Worm (Caenorhabditis elegans) whole organism, L2 larva: ENCODE data around the gene F10D7.3.

Experiments
- C34F6.9 ChIP-seq: fragments of 150-350 bp; optimal IDR thresholded peaks from 2 replicates; lab custom pipeline; 2014; ENCODE audit warnings: missing biosample characterization, missing genetic modification characterization
- F13H6.1 ChIP-seq: sonication (generic microtip); optimal IDR thresholded peaks from 2 replicates; lab custom pipeline; 2016; ENCODE audit warnings: missing genetic modification characterization, missing compliant biosample characterization
- R02D3.7 ChIP-seq: fragments of 150-350 bp; optimal IDR thresholded peaks from 2 replicates; lab custom pipeline; 2014; ENCODE audit warnings: missing biosample characterization, missing genetic modification characterization
- Y55F3AM.14 ChIP-seq: fragments of 200-800 bp; sonication (Bioruptor generic); optimal IDR thresholded peaks from 2 replicates; lab custom pipeline; 2018; ENCODE audit warnings: mild to moderate bottlenecking, missing genetic modification characterization, missing compliant biosample characterization
- ZK546.5 ChIP-seq: sonication (generic microtip); optimal IDR thresholded peaks from 2 replicates; lab custom pipeline; 2017; ENCODE audit warnings: missing biosample characterization, missing genetic modification characterization
- alr-1 ChIP-seq: fragments of 150-350 bp; optimal IDR thresholded peaks from 2 replicates; lab custom pipeline; 2014; ENCODE audit warnings: missing biosample characterization, missing genetic modification characterization
- aly-2 ChIP-seq: fragments of 150-350 bp; optimal IDR thresholded peaks from 2 replicates; lab custom pipeline; 2014; ENCODE audit warnings: missing biosample characterization, missing genetic modification characterization
- ama-1 ChIP-seq: fragments of 150-350 bp; optimal IDR thresholded peaks from 2 replicates; lab custom pipeline; 2018; ENCODE audit warnings: inconsistent platforms
- ceh-16 ChIP-seq: fragments of 150-350 bp; optimal IDR thresholded peaks from 2 replicates; lab custom pipeline; 2014; ENCODE audit warnings: missing biosample characterization, missing genetic modification characterization
- ceh-82 ChIP-seq: fragments of 150-350 bp; optimal IDR thresholded peaks from 2 replicates; lab custom pipeline; 2014; ENCODE audit warnings: missing biosample characterization, missing genetic modification characterization
- crh-2 ChIP-seq: sonication (generic microtip); optimal IDR thresholded peaks from 2 replicates; lab custom pipeline; 2017; ENCODE audit warnings: missing biosample characterization, missing genetic modification characterization
- dmd-4 ChIP-seq: sonication (generic microtip); optimal IDR thresholded peaks from 2 replicates; lab custom pipeline; 2017; ENCODE audit warnings: missing biosample characterization, missing genetic modification characterization
- egl-27 ChIP-seq: sonication (generic microtip); optimal IDR thresholded peaks from 3 replicates; lab custom pipeline; 2017; ENCODE audit warnings: missing biosample characterization, missing genetic modification reagents, missing genetic modification characterization
- elt-1 ChIP-seq: fragments of 150-350 bp; optimal IDR thresholded peaks from 2 replicates; lab custom pipeline; 2014; ENCODE audit warnings: missing biosample characterization, missing genetic modification characterization
- elt-3 ChIP-seq: sonication (generic microtip); optimal IDR thresholded peaks from 2 replicates; lab custom pipeline; 2017; ENCODE audit warnings: missing biosample characterization, missing genetic modification characterization
- fos-1 ChIP-seq: fragments of 150-350 bp; optimal IDR thresholded peaks from 2 replicates; lab custom pipeline; 2014; ENCODE audit warnings: missing biosample characterization, missing genetic modification characterization
- gmeb-1 ChIP-seq: fragments of 150-350 bp; optimal IDR thresholded peaks from 2 replicates; lab custom pipeline; 2014; ENCODE audit warnings: missing biosample characterization, missing genetic modification characterization
- lin-11 ChIP-seq: fragments of 150-350 bp; sonication (generic microtip); optimal IDR thresholded peaks from 2 replicates; lab custom pipeline; 2014; ENCODE audit warnings: missing biosample characterization, missing genetic modification characterization, inconsistent platforms, mixed read lengths
- lin-13 ChIP-seq: fragments of 150-350 bp; optimal IDR thresholded peaks from 2 replicates; lab custom pipeline; 2014; ENCODE audit warnings: missing biosample characterization, missing genetic modification reagents, missing genetic modification characterization
- lin-39 ChIP-seq: fragments of 150-350 bp; optimal IDR thresholded peaks from 2 replicates; lab custom pipeline; 2014; ENCODE audit warnings: missing biosample characterization, missing genetic modification reagents, missing genetic modification characterization
- lsy-2 ChIP-seq, 2 experiments: fragments of 150-350 bp in 1 of 2; sonication (generic microtip) in 1 of 2; optimal IDR thresholded peaks; 2 replicates each; lab custom pipeline; 2014 to 2017; ENCODE audit warnings: missing biosample characterization in 2 of 2, missing genetic modification characterization in 2 of 2
- mbf-1 ChIP-seq: sonication (generic microtip); optimal IDR thresholded peaks from 2 replicates; lab custom pipeline; 2017; ENCODE audit warnings: missing biosample characterization, missing genetic modification characterization
- mdl-1 ChIP-seq, 2 experiments: fragments of 150-350 bp in 1 of 2; sonication (generic microtip) in 1 of 2; optimal IDR thresholded peaks; 2 replicates each; lab custom pipeline; 2017; ENCODE audit warnings: missing biosample characterization in 2 of 2, missing genetic modification characterization in 2 of 2
- nhr-10 ChIP-seq: sonication (generic microtip); optimal IDR thresholded peaks from 2 replicates; lab custom pipeline; 2017; ENCODE audit warnings: missing biosample characterization, missing genetic modification characterization
- nhr-11 ChIP-seq: fragments of 150-350 bp; optimal IDR thresholded peaks from 2 replicates; lab custom pipeline; 2014; ENCODE audit warnings: missing biosample characterization, missing genetic modification characterization
- nhr-129 ChIP-seq: fragments of 150-350 bp; optimal IDR thresholded peaks from 2 replicates; lab custom pipeline; 2014; ENCODE audit warnings: missing biosample characterization, missing genetic modification characterization
- nhr-21 ChIP-seq: fragments of 150-350 bp; optimal IDR thresholded peaks from 2 replicates; lab custom pipeline; 2014; ENCODE audit warnings: missing biosample characterization, missing genetic modification characterization
- nhr-23 ChIP-seq: fragments of 150-350 bp; optimal IDR thresholded peaks from 2 replicates; lab custom pipeline; 2014; ENCODE audit warnings: missing biosample characterization, missing genetic modification reagents, missing genetic modification characterization
- nhr-237 ChIP-seq: fragments of 150-350 bp; optimal IDR thresholded peaks from 2 replicates; lab custom pipeline; 2014; ENCODE audit warnings: missing biosample characterization, missing genetic modification characterization
- nhr-25 ChIP-seq: fragments of 150-350 bp; sonication (generic microtip); optimal IDR thresholded peaks from 3 replicates; lab custom pipeline; 2014; ENCODE audit warnings: missing biosample characterization, missing genetic modification characterization
- nhr-6 ChIP-seq: fragments of 150-350 bp; optimal IDR thresholded peaks from 2 replicates; lab custom pipeline; 2014; ENCODE audit warnings: missing biosample characterization, missing genetic modification characterization
- nhr-77 ChIP-seq: fragments of 150-350 bp; optimal IDR thresholded peaks from 2 replicates; lab custom pipeline; 2014; ENCODE audit warnings: missing biosample characterization, missing genetic modification characterization
- peb-1 ChIP-seq: fragments of 150-350 bp; optimal IDR thresholded peaks from 2 replicates; lab custom pipeline; 2014; ENCODE audit warnings: missing biosample characterization, missing genetic modification characterization
- sem-4 ChIP-seq: fragments of 150-350 bp; optimal IDR thresholded peaks from 2 replicates; lab custom pipeline; 2014; ENCODE audit warnings: missing biosample characterization, missing genetic modification reagents, missing genetic modification characterization
- skn-1 ChIP-seq: sonication (generic microtip); optimal IDR thresholded peaks from 2 replicates; lab custom pipeline; 2017; ENCODE audit warnings: missing biosample characterization, missing genetic modification characterization
- sma-3 ChIP-seq: sonication (generic microtip); optimal IDR thresholded peaks from 2 replicates; lab custom pipeline; 2016; ENCODE audit warnings: missing genetic modification reagents, missing genetic modification characterization, missing compliant biosample characterization
- sma-9 ChIP-seq, 2 experiments: fragments of 150-350 bp in 1 of 2; sonication (generic microtip) in 1 of 2; optimal IDR thresholded peaks; 2 replicates each; lab custom pipeline; 2014 to 2016; ENCODE audit warnings: missing genetic modification characterization in 2 of 2, mild to moderate bottlenecking in 1 of 2, missing biosample characterization in 1 of 2, missing compliant biosample characterization in 1 of 2, missing genetic modification reagents in 1 of 2, moderate library complexity in 1 of 2
- snpc-4 ChIP-seq: fragments of 150-350 bp; optimal IDR thresholded peaks from 2 replicates; lab custom pipeline; 2014; ENCODE audit warnings: missing biosample characterization, missing genetic modification characterization
- unc-39 ChIP-seq: fragments of 150-350 bp; optimal IDR thresholded peaks from 2 replicates; lab custom pipeline; 2014; ENCODE audit warnings: missing biosample characterization, missing genetic modification characterization
- unc-55 ChIP-seq: fragments of 150-350 bp; sonication (generic microtip); optimal IDR thresholded peaks from 3 replicates; lab custom pipeline; 2014; ENCODE audit warnings: missing biosample characterization, missing genetic modification reagents, missing genetic modification characterization
- unc-62 ChIP-seq: fragments of 150-350 bp; optimal IDR thresholded peaks from 2 replicates; lab custom pipeline; 2014; ENCODE audit warnings: missing biosample characterization, missing genetic modification reagents, missing genetic modification characterization
- zag-1 ChIP-seq: fragments of 150-350 bp; optimal IDR thresholded peaks from 2 replicates; lab custom pipeline; 2014; ENCODE audit warnings: missing biosample characterization, missing genetic modification characterization
- ztf-1 ChIP-seq: fragments of 200-800 bp; sonication (Bioruptor generic); conservative IDR thresholded peaks from 2 replicates; pipeline ENCODE4 v1.3.6; 2022; ENCODE audit warnings: missing genetic modification characterization, missing compliant biosample characterization
- ztf-11 ChIP-seq: sonication (generic microtip); optimal IDR thresholded peaks from 2 replicates; lab custom pipeline; 2017; ENCODE audit warnings: missing biosample characterization, missing genetic modification characterization
- ztf-4 ChIP-seq: fragments of 150-350 bp; optimal IDR thresholded peaks from 2 replicates; lab custom pipeline; 2014; ENCODE audit warnings: missing biosample characterization, missing genetic modification characterization

Gene F10D7.3

DNA sequence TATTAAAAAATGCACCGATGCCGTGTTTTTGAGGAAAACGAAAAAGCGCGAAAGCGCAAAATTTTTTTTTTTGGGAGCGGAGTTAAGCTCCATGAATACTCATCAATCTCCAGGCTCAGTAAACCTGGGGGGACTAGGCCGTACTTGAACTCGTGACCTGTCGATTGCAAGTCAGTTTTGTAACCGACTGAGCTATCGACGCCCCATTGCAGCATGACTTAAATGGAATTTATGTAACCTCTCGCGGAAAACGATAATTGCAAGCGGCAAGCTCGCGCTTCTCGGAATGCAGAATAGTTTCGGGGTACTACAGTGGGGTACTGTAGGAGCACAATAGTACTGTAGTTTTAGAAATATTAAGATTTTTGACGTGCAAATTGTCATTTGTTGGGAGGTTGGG is 26.0 kb upstream of the F10D7.3 start:
- no peak for TF ChIP-seq dmd-4 (tag; lab: Kevin White, UChicago)
- no peak for TF ChIP-seq ama-1 (lab: Kevin White, UChicago)
- no peak for TF ChIP-seq sem-4 (tag; lab: Kevin White, UChicago)
- TF ChIP-seq mbf-1: no peak
- TF ChIP-seq ceh-82 (tag; lab: Kevin White, UChicago): no peak
- no peak for TF ChIP-seq ZK546.5 (tag; lab: Kevin White, UChicago)
- no peak for TF ChIP-seq ztf-4 (tag; lab: Kevin White, UChicago)
- no peak for TF ChIP-seq aly-2 (tag; lab: Kevin White, UChicago)
- TF ChIP-seq sma-3 (GFP tag; lab: Kevin White, UChicago): no peak
- no peak for TF ChIP-seq lin-39 (tag; lab: Kevin White, UChicago)

DNA sequence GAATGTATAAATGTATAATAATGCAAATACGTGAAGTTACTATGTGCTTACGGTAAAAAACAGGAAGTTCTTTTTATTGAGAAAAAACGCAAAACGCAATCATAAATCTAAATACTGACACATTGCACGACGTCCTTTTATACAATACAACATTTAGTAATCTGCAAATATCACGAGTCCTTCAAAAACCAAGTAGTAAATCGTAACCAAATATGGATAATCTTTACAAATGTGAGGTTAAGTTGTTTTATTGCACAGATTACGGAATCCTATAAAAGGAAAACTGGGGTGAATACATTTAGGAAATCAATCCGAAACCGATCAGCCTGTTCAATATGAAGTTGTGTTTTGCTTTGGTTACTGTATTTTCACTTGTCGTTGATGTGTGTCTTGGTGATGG is 23.9 kb upstream of the F10D7.3 start, which contains the start of gene F11C7.7:
TSS of gene F11C7.7 (plus strand) at position 301 of the 400 bp plus-strand sequence.
- no peak for TF ChIP-seq ztf-1
- TF ChIP-seq ZK546.5 (tag; lab: Kevin White, UChicago): no peak
- TF ChIP-seq gmeb-1 (tag; lab: Kevin White, UChicago): no peak
- no peak for TF ChIP-seq elt-1 (tag; lab: Kevin White, UChicago)
- TF ChIP-seq lin-39 (tag; lab: Kevin White, UChicago): no peak
- no peak for TF ChIP-seq zag-1 (tag; lab: Kevin White, UChicago)
- no peak for TF ChIP-seq nhr-21 (tag; lab: Kevin White, UChicago)
- TF ChIP-seq snpc-4 (tag; lab: Kevin White, UChicago): no peak
- no peak for TF ChIP-seq Y55F3AM.14
- no peak for TF ChIP-seq sma-9 (GFP tag; optimal IDR thresholded peaks at IDR 0.05; lab: Kevin White, UChicago)
- no peak for TF ChIP-seq sma-9 (tag; optimal IDR thresholded peaks at IDR 0.05; lab: Kevin White, UChicago)
- TF ChIP-seq sem-4 (tag; lab: Kevin White, UChicago): no peak
- no peak for TF ChIP-seq nhr-10 (tag; lab: Kevin White, UChicago)
- no peak for TF ChIP-seq lsy-2 (tag; optimal IDR thresholded peaks at IDR 0.05; lab: Kevin White, UChicago)

ce11 chrX:17396456-17396855 is 22.0 kb upstream of the F10D7.3 start, which contains the start of the genes vap-1 and F11C7.2:
Gene vap-1, minus strand, starts transcription at chrX:17396556.
Gene F11C7.2, plus strand, starts transcription at chrX:17396814.
- TF ChIP-seq nhr-11 (tag; lab: Kevin White, UChicago) (no peak), nhr-129 (tag; lab: Kevin White, UChicago) (no peak)

DNA sequence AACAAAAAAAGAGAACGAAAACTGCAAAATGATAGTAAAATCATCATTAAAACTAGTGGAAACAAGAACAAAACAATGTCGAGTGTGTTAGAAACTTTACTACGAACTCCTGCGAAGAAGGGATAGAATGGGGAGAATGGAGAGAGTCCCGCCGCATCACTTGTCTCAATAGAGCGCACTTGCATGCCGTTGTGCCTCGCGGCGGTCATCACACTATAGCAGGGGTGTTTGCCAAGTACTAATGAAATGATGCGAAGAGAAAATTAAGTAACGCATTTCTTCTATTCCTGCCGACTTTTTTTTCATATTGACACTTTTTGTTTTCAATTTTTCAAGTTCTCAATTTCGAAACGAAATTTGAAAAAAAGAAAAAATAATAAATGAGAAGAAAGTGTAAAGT is 17.7 kb upstream of the F10D7.3 start:
- peak; percentile 65 for TF ChIP-seq lin-11 (tag; lab: Kevin White, UChicago)
- TF ChIP-seq nhr-25: peak; percentile 68
- TF ChIP-seq ZK546.5 (tag; lab: Kevin White, UChicago): no peak
- no peak for TF ChIP-seq elt-3
- peak in 1 of 2 experiments; percentile 24 for TF ChIP-seq mdl-1 (tag; optimal IDR thresholded peaks at IDR 0.05; lab: Kevin White, UChicago)
- TF ChIP-seq F13H6.1 (tag; lab: Kevin White, UChicago): peak; percentile 74
- TF ChIP-seq ztf-1: no peak
- TF ChIP-seq aly-2 (tag; lab: Kevin White, UChicago): no peak
- TF ChIP-seq ama-1 (lab: Kevin White, UChicago): no peak
- TF ChIP-seq lin-39 (tag; lab: Kevin White, UChicago): no peak
- no peak for TF ChIP-seq alr-1 (tag; lab: Kevin White, UChicago)
- no peak for TF ChIP-seq nhr-10 (tag; lab: Kevin White, UChicago)
- TF ChIP-seq unc-55 (GFP tag; lab: Kevin White, UChicago): peak; percentile 86
- no peak for TF ChIP-seq mbf-1
- TF ChIP-seq ceh-16: peak; percentile 1
- no peak for TF ChIP-seq peb-1 (tag; lab: Kevin White, UChicago)
- TF ChIP-seq unc-39 (tag; lab: Kevin White, UChicago): no peak
- peak; percentile 35 to 75 for TF ChIP-seq lsy-2 (tag; optimal IDR thresholded peaks at IDR 0.05; lab: Kevin White, UChicago)
- TF ChIP-seq nhr-11 (tag; lab: Kevin White, UChicago): no peak
- no peak for TF ChIP-seq skn-1 (tag; lab: Kevin White, UChicago)
- TF ChIP-seq crh-2: peak; percentile 78
- no peak for TF ChIP-seq R02D3.7 (tag; lab: Kevin White, UChicago)
- peak; percentile 39 for TF ChIP-seq gmeb-1 (tag; lab: Kevin White, UChicago)
- TF ChIP-seq sma-3 (GFP tag; lab: Kevin White, UChicago): peak; percentile 80
- TF ChIP-seq C34F6.9: peak; percentile 85
- peak; percentile 48 for TF ChIP-seq ztf-4 (tag; lab: Kevin White, UChicago)
- peak; percentile 68 for TF ChIP-seq lin-13
- TF ChIP-seq unc-62: no peak
- peak; percentile 70 for TF ChIP-seq fos-1
- peak; percentile 25 for TF ChIP-seq nhr-6 (tag; lab: Kevin White, UChicago)
- no peak for TF ChIP-seq egl-27 (tag; lab: Kevin White, UChicago)
- peak; percentile 85 for TF ChIP-seq sma-9 (GFP tag; optimal IDR thresholded peaks at IDR 0.05; lab: Kevin White, UChicago)
- TF ChIP-seq sma-9 (tag; optimal IDR thresholded peaks at IDR 0.05; lab: Kevin White, UChicago): no peak
- no peak for TF ChIP-seq nhr-237 (tag; lab: Kevin White, UChicago)
- TF ChIP-seq ztf-11 (tag; lab: Kevin White, UChicago): no peak
- no peak for TF ChIP-seq nhr-77 (tag; lab: Kevin White, UChicago)
- no peak for TF ChIP-seq Y55F3AM.14
- TF ChIP-seq zag-1 (tag; lab: Kevin White, UChicago): peak; percentile 42
- TF ChIP-seq nhr-23 (tag; lab: Kevin White, UChicago): no peak
- TF ChIP-seq nhr-21 (tag; lab: Kevin White, UChicago): peak; percentile 32
